Fruit fly (Drosophila melanogaster): ENCODE results near the gene Sfp65A.

DNA sequence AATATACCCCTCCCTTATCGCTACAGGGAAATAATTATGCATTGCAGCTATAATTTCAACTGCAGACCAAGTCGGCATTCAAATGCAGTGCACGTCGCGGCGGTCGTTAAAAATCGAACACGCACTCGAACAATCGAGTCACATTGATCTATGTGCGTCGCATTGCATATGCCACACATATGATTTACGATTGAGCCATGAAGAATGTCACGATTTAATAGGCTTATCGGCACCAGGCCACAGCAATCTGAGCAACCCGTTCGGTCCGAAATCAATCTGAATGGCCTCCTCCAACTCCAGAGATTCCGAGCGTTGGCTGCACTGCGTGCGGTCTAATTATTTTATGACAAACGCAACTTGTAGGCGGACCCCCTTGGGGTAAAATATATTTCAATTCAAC lies 39.6 kb upstream of the Sfp65A start:
- TF ChIP-seq Dfd (GFP tag; optimal IDR thresholded peaks at IDR 0.05) (no peak), rgr (GFP tag; optimal IDR thresholded peaks at IDR 0.05) (no peak), dsf (GFP tag; optimal IDR thresholded peaks at IDR 0.05; ENCODE audit: borderline replicate concordance) (no peak), Hr78 (GFP tag; optimal IDR thresholded peaks at IDR 0.05) (no peak), HLH106 (tag; optimal IDR thresholded peaks at IDR 0.05) (no peak), h (GFP tag; optimal IDR thresholded peaks at IDR 0.05) (no peak), psq (GFP tag; optimal IDR thresholded peaks at IDR 0.05) (no peak), OdsH (GFP tag; optimal IDR thresholded peaks at IDR 0.05) (no peak), br (GFP tag; optimal IDR thresholded peaks at IDR 0.05) (no peak), usp (GFP tag; optimal IDR thresholded peaks at IDR 0.05) (no peak), sage (GFP tag; optimal IDR thresholded peaks at IDR 0.05) (no peak)

All from whole organism, wandering third instar larva.